Fruit fly (Drosophila melanogaster) whole organism, prepupa: ENCODE measurements around the gene CG1578.
A peak's percentile ranks its signal among the peaks of the same experiment; 100 is the strongest.

ENCODE experiments used
- CG10631 ChIP-seq: fragments of 200-800 bp; sonication (Bioruptor generic); optimal IDR thresholded peaks from 2 replicates; lab custom pipeline; 2016; ENCODE audit warnings: missing biosample characterization, missing genetic modification characterization
- CG11294 ChIP-seq: fragments of 200-800 bp; sonication (Bioruptor generic); IDR thresholded peaks from 2 replicates; pipeline ENCODE4 v1.3.6; 2022; ENCODE audit warnings: missing biosample characterization, missing genetic modification characterization
- CG11762 ChIP-seq: fragments of 200-800 bp; sonication (Bioruptor generic); optimal IDR thresholded peaks from 3 replicates; lab custom pipeline; 2016; ENCODE audit warnings: missing biosample characterization, missing genetic modification characterization; ENCODE audit not compliant: insufficient read depth
- CG15336 ChIP-seq: fragments of 200-800 bp; sonication (Bioruptor generic); IDR thresholded peaks from 2 replicates; pipeline ENCODE4 v1.3.6; 2022; ENCODE audit warnings: missing biosample characterization, missing genetic modification characterization
- CG1621 ChIP-seq: fragments of 200-800 bp; sonication (Bioruptor generic); optimal IDR thresholded peaks from 3 replicates; lab custom pipeline; 2018; ENCODE audit warnings: missing biosample characterization, mild to moderate bottlenecking, missing genetic modification characterization
- CG3032 ChIP-seq: fragments of 200-800 bp; optimal IDR thresholded peaks from 2 replicates; lab custom pipeline; 2019; ENCODE audit warnings: missing biosample characterization, mild to moderate bottlenecking, missing genetic modification characterization, moderate library complexity
- CG31627 ChIP-seq: fragments of 200-800 bp; sonication (Bioruptor generic); optimal IDR thresholded peaks from 3 replicates; lab custom pipeline; 2016; ENCODE audit warnings: missing biosample characterization, missing genetic modification characterization
- CG32006 ChIP-seq: fragments of 200-800 bp; sonication (Bioruptor generic); optimal IDR thresholded peaks from 3 replicates; lab custom pipeline; 2017; ENCODE audit warnings: missing biosample characterization, mild to moderate bottlenecking, missing genetic modification characterization
- CG34406 ChIP-seq: fragments of 200-800 bp; sonication (Bioruptor generic); optimal IDR thresholded peaks from 3 replicates; lab custom pipeline; 2016; ENCODE audit warnings: missing biosample characterization, missing genetic modification characterization
- CG3919 ChIP-seq: fragments of 200-800 bp; sonication (Bioruptor generic); optimal IDR thresholded peaks from 3 replicates; lab custom pipeline; 2016; ENCODE audit warnings: missing biosample characterization, missing genetic modification characterization
- CG4318 ChIP-seq: fragments of 200-800 bp; sonication (Bioruptor generic); optimal IDR thresholded peaks from 3 replicates; lab custom pipeline; 2017; ENCODE audit warnings: missing biosample characterization, mild to moderate bottlenecking, missing genetic modification characterization
- CG6163 ChIP-seq: fragments of 200-800 bp; sonication (Bioruptor generic); IDR thresholded peaks from 3 replicates; pipeline ENCODE4 v1.3.6; 2022; ENCODE audit warnings: missing biosample characterization, missing genetic modification characterization
- CG6792 ChIP-seq: fragments of 200-800 bp; sonication (Bioruptor generic); optimal IDR thresholded peaks from 3 replicates; lab custom pipeline; 2016; ENCODE audit warnings: missing biosample characterization, missing genetic modification characterization
- CG6808 ChIP-seq: fragments of 200-800 bp; sonication (Bioruptor generic); optimal IDR thresholded peaks from 3 replicates; lab custom pipeline; 2017; ENCODE audit warnings: missing biosample characterization, missing genetic modification characterization, mild to moderate bottlenecking, moderate library complexity, missing genetic modification reagents
- CG6854 ChIP-seq: fragments of 200-800 bp; sonication (Bioruptor generic); optimal IDR thresholded peaks from 2 replicates; lab custom pipeline; 2017; ENCODE audit warnings: missing biosample characterization, mild to moderate bottlenecking, missing genetic modification characterization
- CG8119 ChIP-seq: fragments of 200-800 bp; sonication (Bioruptor generic); IDR thresholded peaks from 3 replicates; pipeline ENCODE4 v1.3.6; 2022; ENCODE audit warnings: missing biosample characterization, missing genetic modification characterization
- CG8319 ChIP-seq: fragments of 200-800 bp; sonication (Bioruptor generic); optimal IDR thresholded peaks from 3 replicates; lab custom pipeline; 2016; ENCODE audit warnings: missing biosample characterization, missing genetic modification characterization
- CG8632 ChIP-seq: fragments of 200-800 bp; sonication (Bioruptor generic); optimal IDR thresholded peaks from 3 replicates; lab custom pipeline; 2016; ENCODE audit warnings: missing biosample characterization, missing genetic modification characterization
- CG9139 ChIP-seq: fragments of 200-800 bp; sonication (Bioruptor generic); optimal IDR thresholded peaks from 3 replicates; lab custom pipeline; 2017; ENCODE audit warnings: missing biosample characterization, mild to moderate bottlenecking, missing genetic modification characterization
- Eip75B ChIP-seq: fragments of 200-800 bp; sonication (Bioruptor generic); optimal IDR thresholded peaks from 3 replicates; lab custom pipeline; 2016; ENCODE audit warnings: missing biosample characterization, missing genetic modification characterization
- Eip78C ChIP-seq: fragments of 200-800 bp; sonication (Bioruptor generic); peaks from one replicate; lab custom pipeline; 2016; ENCODE audit warnings: missing biosample characterization, missing genetic modification characterization
- Eip93F ChIP-seq: fragments of 200-800 bp; sonication (Bioruptor generic); optimal IDR thresholded peaks from 2 replicates; lab custom pipeline; 2016; ENCODE audit warnings: missing biosample characterization, mild to moderate bottlenecking, missing genetic modification characterization
- Hr38 ChIP-seq: sonication (Bioruptor generic); optimal IDR thresholded peaks from 2 replicates; lab custom pipeline; 2016; ENCODE audit warnings: missing biosample characterization, missing genetic modification characterization
- Hr39 ChIP-seq: fragments of 200-800 bp; sonication (Bioruptor generic); optimal IDR thresholded peaks from 2 replicates; lab custom pipeline; 2016; ENCODE audit warnings: missing biosample characterization, missing genetic modification characterization
- Hr4 ChIP-seq: fragments of 200-800 bp; sonication (Bioruptor generic); optimal IDR thresholded peaks from 3 replicates; lab custom pipeline; 2016; ENCODE audit warnings: missing biosample characterization, missing genetic modification characterization
- Lpt ChIP-seq: fragments of 200-800 bp; sonication (Bioruptor generic); optimal IDR thresholded peaks from 3 replicates; lab custom pipeline; 2016; ENCODE audit warnings: missing biosample characterization, missing genetic modification characterization
- Met ChIP-seq: fragments of 200-800 bp; sonication (Bioruptor generic); optimal IDR thresholded peaks from 3 replicates; lab custom pipeline; 2016; ENCODE audit warnings: missing biosample characterization, missing genetic modification characterization
- Smox ChIP-seq: fragments of 200-800 bp; sonication (Bioruptor generic); optimal IDR thresholded peaks from 3 replicates; lab custom pipeline; 2016; ENCODE audit warnings: missing biosample characterization, missing genetic modification characterization
- Sox102F ChIP-seq: fragments of 200-800 bp; sonication (Bioruptor generic); optimal IDR thresholded peaks from 2 replicates; lab custom pipeline; 2016; ENCODE audit warnings: missing biosample characterization, mild to moderate bottlenecking, missing genetic modification characterization
- Sox14 ChIP-seq: fragments of 200-800 bp; sonication (Bioruptor generic); optimal IDR thresholded peaks from 3 replicates; lab custom pipeline; 2016; ENCODE audit warnings: missing biosample characterization, missing genetic modification characterization
- Sox15 ChIP-seq: fragments of 200-800 bp; sonication (Bioruptor generic); optimal IDR thresholded peaks from 3 replicates; lab custom pipeline; 2016; ENCODE audit warnings: missing biosample characterization, missing genetic modification characterization
- acj6 ChIP-seq: fragments of 200-800 bp; sonication (Bioruptor generic); optimal IDR thresholded peaks from 3 replicates; lab custom pipeline; 2016; ENCODE audit warnings: missing biosample characterization, missing genetic modification characterization
- dac ChIP-seq: fragments of 200-800 bp; sonication (Bioruptor generic); optimal IDR thresholded peaks from 2 replicates; lab custom pipeline; 2017; ENCODE audit warnings: missing biosample characterization, mild to moderate bottlenecking, missing genetic modification characterization
- dsx ChIP-seq: fragments of 200-800 bp; optimal IDR thresholded peaks from 3 replicates; lab custom pipeline; 2019; ENCODE audit warnings: missing biosample characterization, mild to moderate bottlenecking, missing genetic modification characterization, moderate library complexity; ENCODE audit not compliant: poor library complexity, severe bottlenecking
- eg ChIP-seq: fragments of 200-800 bp; sonication (Bioruptor generic); IDR thresholded peaks from 3 replicates; pipeline ENCODE4 v1.3.6; 2022; ENCODE audit warnings: missing biosample characterization, missing genetic modification characterization
- esn ChIP-seq: fragments of 200-800 bp; sonication (Bioruptor generic); optimal IDR thresholded peaks from 2 replicates; lab custom pipeline; 2016; ENCODE audit warnings: missing biosample characterization, mild to moderate bottlenecking, missing genetic modification characterization, moderate library complexity
- fd85E ChIP-seq: fragments of 200-800 bp; sonication (Bioruptor generic); optimal IDR thresholded peaks from 3 replicates; lab custom pipeline; 2016; ENCODE audit warnings: missing biosample characterization, missing genetic modification characterization
- fkh ChIP-seq: fragments of 200-800 bp; sonication (Bioruptor generic); optimal IDR thresholded peaks from 3 replicates; lab custom pipeline; 2017; ENCODE audit warnings: missing biosample characterization, mild to moderate bottlenecking, missing genetic modification characterization, moderate library complexity
- lz ChIP-seq: fragments of 200-800 bp; sonication (Bioruptor generic); optimal IDR thresholded peaks from 3 replicates; lab custom pipeline; 2016; ENCODE audit warnings: missing biosample characterization, missing genetic modification characterization
- net ChIP-seq: fragments of 200-800 bp; sonication (Bioruptor generic); optimal IDR thresholded peaks from 3 replicates; lab custom pipeline; 2016; ENCODE audit warnings: missing biosample characterization, missing genetic modification characterization
- pdm3 ChIP-seq: fragments of 200-800 bp; sonication (Bioruptor generic); optimal IDR thresholded peaks from 3 replicates; lab custom pipeline; 2016; ENCODE audit warnings: missing biosample characterization, missing genetic modification characterization
- salr ChIP-seq, 2 experiments: fragments of 200-800 bp; sonication (Bioruptor generic); optimal IDR thresholded peaks; 3 replicates each; lab custom pipeline; 2016 to 2018; ENCODE audit warnings: missing biosample characterization in 2 of 2, missing genetic modification characterization in 2 of 2, mild to moderate bottlenecking in 1 of 2
- spab ChIP-seq: fragments of 200-800 bp; sonication (Bioruptor generic); optimal IDR thresholded peaks from 2 replicates; lab custom pipeline; 2017; ENCODE audit warnings: missing biosample characterization, mild to moderate bottlenecking, missing genetic modification characterization, missing genetic modification reagents
- topi ChIP-seq: fragments of 200-800 bp; sonication (Bioruptor generic); optimal IDR thresholded peaks from 3 replicates; lab custom pipeline; 2016; ENCODE audit warnings: missing biosample characterization, missing genetic modification characterization
- vri ChIP-seq: fragments of 200-800 bp; sonication (Bioruptor generic); optimal IDR thresholded peaks from 3 replicates; lab custom pipeline; 2016; ENCODE audit warnings: missing biosample characterization, mild to moderate bottlenecking, missing genetic modification characterization

CG1578 gene

dm6 chrX:11784997-11785396, 31.4 kb downstream of the CG1578 start (continued):
- peak; percentile 5 for TF ChIP-seq Hr4 (GFP tag; lab: Kevin White, UChicago)
- no peak for TF ChIP-seq fkh (GFP tag; lab: Kevin White, UChicago)
- peak; percentile 74 for TF ChIP-seq eg (GFP tag; lab: Robert Waterston, UW)
- peak; percentile 63 for TF ChIP-seq CG6808
- TF ChIP-seq salr (GFP tag; optimal IDR thresholded peaks at IDR 0.05; lab: Kevin White, UChicago) = no peak
- TF ChIP-seq lz (GFP tag; lab: Kevin White, UChicago) = no peak
- no peak for TF ChIP-seq Eip75B (GFP tag; lab: Kevin White, UChicago)
- no peak for TF ChIP-seq Eip93F
- peak; percentile 53 for TF ChIP-seq CG15336 (GFP tag; lab: Robert Waterston, UW)
- TF ChIP-seq Eip78C (GFP tag; lab: Kevin White, UChicago) = peak; percentile 11
- TF ChIP-seq CG8632 (GFP tag; lab: Kevin White, UChicago) = no peak
- no peak for TF ChIP-seq CG6792
- TF ChIP-seq Smox = no peak
- no peak for TF ChIP-seq Hr38 (GFP tag; lab: Kevin White, UChicago)
- TF ChIP-seq CG6163 (GFP tag; lab: Robert Waterston, UW) = peak; percentile 59; the same call in 2 of the 3 replicates
- TF ChIP-seq CG11294 (GFP tag; lab: Robert Waterston, UW) = no peak
- no peak for TF ChIP-seq CG3032 (tag; lab: Kevin White, UChicago)
- TF ChIP-seq dac (GFP tag; lab: Kevin White, UChicago) = no peak
- no peak for TF ChIP-seq CG6854 (GFP tag; lab: Kevin White, UChicago)
- no peak for TF ChIP-seq CG10631 (GFP tag; lab: Kevin White, UChicago)
- TF ChIP-seq CG1621 (tag; lab: Kevin White, UChicago) = no peak
- no peak for TF ChIP-seq CG3919 (GFP tag; lab: Kevin White, UChicago)
- TF ChIP-seq CG34406 (GFP tag; lab: Kevin White, UChicago) = no peak

dm6 chrX:11778734-11779220, 37.6 kb downstream of the CG1578 start, which contains the start of gene dy:
dy (minus strand) TSS chrX:11778784.
- TF ChIP-seq Sox102F (GFP tag; lab: Kevin White, UChicago) (no peak), CG8119 (GFP tag; lab: Robert Waterston, UW) (no peak), CG3919 (GFP tag; lab: Kevin White, UChicago) (peak; percentile 51), CG4318 (GFP tag; lab: Kevin White, UChicago) (no peak), Met (GFP tag; lab: Kevin White, UChicago) (no peak), Eip78C (GFP tag; lab: Kevin White, UChicago) (peak; percentile 34)

dm6 chrX:11775987-11776587, 40.3 kb downstream of the CG1578 start:
- peak; percentile 93 for TF ChIP-seq Lpt (GFP tag; lab: Kevin White, UChicago)
- peak; percentile 94 for TF ChIP-seq Eip75B (GFP tag; lab: Kevin White, UChicago)
- peak; percentile 97 for TF ChIP-seq Eip78C (GFP tag; lab: Kevin White, UChicago)
- TF ChIP-seq acj6 = peak; percentile 94
- peak; percentile 93 for TF ChIP-seq CG8319 (GFP tag; lab: Kevin White, UChicago)
- peak; percentile 95 for TF ChIP-seq CG32006 (GFP tag; lab: Kevin White, UChicago)
- peak; percentile 92 for TF ChIP-seq dsx (GFP tag; lab: Kevin White, UChicago)
- TF ChIP-seq vri = peak; percentile 84
- TF ChIP-seq pdm3 = peak; percentile 93
- TF ChIP-seq net (GFP tag; lab: Kevin White, UChicago) = peak; percentile 91
- TF ChIP-seq CG9139 (GFP tag; lab: Kevin White, UChicago) = peak; percentile 92
- TF ChIP-seq CG31627 (GFP tag; lab: Kevin White, UChicago) = peak; percentile 96
- TF ChIP-seq CG4318 (GFP tag; lab: Kevin White, UChicago) = peak; percentile 93
- TF ChIP-seq esn = peak; percentile 96
- TF ChIP-seq Sox14 (GFP tag; lab: Kevin White, UChicago) = peak; percentile 95
- TF ChIP-seq CG11762 (GFP tag; lab: Kevin White, UChicago) = peak; percentile 90
- peak; percentile 89 for TF ChIP-seq Eip93F
- TF ChIP-seq CG1621 (tag; lab: Kevin White, UChicago) = peak; percentile 95
- peak; percentile 95 for TF ChIP-seq spab (GFP tag; lab: Kevin White, UChicago)
- no peak for TF ChIP-seq fkh (GFP tag; lab: Kevin White, UChicago)
- TF ChIP-seq dac (GFP tag; lab: Kevin White, UChicago) = peak; percentile 92
- TF ChIP-seq CG6854 (GFP tag; lab: Kevin White, UChicago) = peak; percentile 96
- peak; percentile 96 for TF ChIP-seq topi
- peak; percentile 96 for TF ChIP-seq Hr39 (GFP tag; lab: Kevin White, UChicago)
- TF ChIP-seq CG11294 (GFP tag; lab: Robert Waterston, UW) = peak; percentile 70
- TF ChIP-seq CG8632 (GFP tag; lab: Kevin White, UChicago) = peak; percentile 93
- TF ChIP-seq CG8119 (GFP tag; lab: Robert Waterston, UW) = peak; percentile 95
- peak; percentile 87 for TF ChIP-seq fd85E
- TF ChIP-seq Sox15 (GFP tag; lab: Kevin White, UChicago) = peak; percentile 93
